Worm (Caenorhabditis elegans) whole organism, L4 larva: Measurements from ENCODE around the gene fbxa-88.

Experiments
- Y48G9A.11 ChIP-seq: fragments of 200-800 bp; sonication (Bioruptor generic); IDR thresholded peaks from 2 replicates; pipeline ENCODE4 v1.3.6; 2022; ENCODE audit warnings: missing genetic modification reagents, missing genetic modification characterization, missing compliant biosample characterization
- Y75B8A.6 ChIP-seq: fragments of 200-800 bp; sonication (Bioruptor generic); IDR thresholded peaks from 2 replicates; pipeline ENCODE4 v1.3.6; 2022; ENCODE audit warnings: missing genetic modification reagents, missing genetic modification characterization, missing compliant biosample characterization
- ama-1 ChIP-seq: fragments of 150-350 bp; optimal IDR thresholded peaks from 2 replicates; lab custom pipeline; 2014; ENCODE audit warnings: inconsistent platforms, mixed read lengths
- arid-1 ChIP-seq: fragments of 200-800 bp; sonication (Bioruptor generic); conservative IDR thresholded peaks from 2 replicates; pipeline ENCODE4 v1.3.6; 2022; ENCODE audit warnings: missing genetic modification reagents, missing genetic modification characterization, missing compliant biosample characterization
- ceh-20 ChIP-seq: fragments of 200-800 bp; sonication (Bioruptor generic); IDR thresholded peaks from 2 replicates; pipeline ENCODE4 v1.3.6; 2022; ENCODE audit warnings: missing genetic modification reagents, missing genetic modification characterization, missing compliant biosample characterization
- daf-12 ChIP-seq: fragments of 150-350 bp; optimal IDR thresholded peaks from 2 replicates; lab custom pipeline; 2014; ENCODE audit warnings: missing biosample characterization, missing genetic modification reagents, missing genetic modification characterization
- dmd-9 ChIP-seq: fragments of 200-800 bp; sonication (Bioruptor generic); IDR thresholded peaks from 2 replicates; pipeline ENCODE4 v1.3.6; 2022; ENCODE audit warnings: missing genetic modification reagents, missing genetic modification characterization, missing compliant biosample characterization
- dpl-1 ChIP-seq: fragments of 150-350 bp; optimal IDR thresholded peaks from 2 replicates; lab custom pipeline; 2014; ENCODE audit warnings: missing biosample characterization, missing genetic modification reagents, missing genetic modification characterization
- lin-39 ChIP-seq: fragments of 150-350 bp; optimal IDR thresholded peaks from 2 replicates; lab custom pipeline; 2014; ENCODE audit warnings: missing biosample characterization, missing genetic modification reagents, missing genetic modification characterization
- nhr-102 ChIP-seq: sonication (generic microtip); optimal IDR thresholded peaks from 2 replicates; lab custom pipeline; 2016; ENCODE audit warnings: mild to moderate bottlenecking, missing genetic modification characterization, moderate library complexity, missing compliant biosample characterization
- nhr-6 ChIP-seq: fragments of 150-350 bp; optimal IDR thresholded peaks from 2 replicates; lab custom pipeline; 2014; ENCODE audit warnings: missing biosample characterization, missing genetic modification characterization
- pqm-1 ChIP-seq: sonication (generic microtip); optimal IDR thresholded peaks from 2 replicates; lab custom pipeline; 2017; ENCODE audit warnings: missing biosample characterization, missing genetic modification characterization
- unc-39 ChIP-seq: sonication (generic microtip); optimal IDR thresholded peaks from 2 replicates; lab custom pipeline; 2017; ENCODE audit warnings: missing biosample characterization, missing genetic modification characterization

ce11 chrV:16145009-16145408 lies 2.1 kb upstream of the fbxa-88 start:
- TF ChIP-seq daf-12 (tag; lab: Kevin White, UChicago) (no peak), ceh-20 (no peak), lin-39 (tag; lab: Kevin White, UChicago) (no peak), Y48G9A.11 (GFP tag; lab: Robert Waterston, UW) (no peak), ama-1 (lab: Kevin White, UChicago) (no peak), unc-39 (tag; lab: Kevin White, UChicago) (no peak), arid-1 (GFP tag; lab: Robert Waterston, UW) (no peak), nhr-6 (tag; lab: Kevin White, UChicago) (no peak), dpl-1 (GFP tag; lab: Kevin White, UChicago) (no peak), Y75B8A.6 (GFP tag; lab: Robert Waterston, UW) (no peak), nhr-102 (no peak), pqm-1 (tag; lab: Kevin White, UChicago) (no peak), dmd-9 (GFP tag; lab: Robert Waterston, UW) (no peak)
